Worm (Caenorhabditis elegans) whole organism, L1 larva: ENCODE data around the gene ddb-1.

ENCODE experiments used
- C04F5.9 ChIP-seq: sonication (generic microtip); optimal IDR thresholded peaks from 2 replicates; lab custom pipeline; 2016; ENCODE audit warnings: missing genetic modification characterization, missing compliant biosample characterization
- Y116A8C.19 ChIP-seq: sonication (generic microtip); optimal IDR thresholded peaks from 2 replicates; lab custom pipeline; 2016; ENCODE audit warnings: missing compliant biosample characterization, missing genetic modification characterization, borderline replicate concordance
- aha-1 ChIP-seq: fragments of 150-350 bp; optimal IDR thresholded peaks from 2 replicates; lab custom pipeline; 2014; ENCODE audit warnings: missing biosample characterization, missing genetic modification characterization
- alr-1 ChIP-seq: fragments of 200-800 bp; sonication (Bioruptor generic); optimal IDR thresholded peaks from 2 replicates; lab custom pipeline; 2018; ENCODE audit warnings: borderline replicate concordance, mild to moderate bottlenecking, missing genetic modification characterization, missing compliant biosample characterization
- aly-2 ChIP-seq: fragments of 150-350 bp; optimal IDR thresholded peaks from 2 replicates; lab custom pipeline; 2014; ENCODE audit warnings: missing biosample characterization, missing genetic modification characterization
- ceh-8 ChIP-seq: fragments of 200-800 bp; sonication (Bioruptor generic); optimal IDR thresholded peaks from 2 replicates; lab custom pipeline; 2018; ENCODE audit warnings: mild to moderate bottlenecking, missing genetic modification characterization, moderate library complexity, missing compliant biosample characterization
- ceh-90 ChIP-seq: sonication (generic microtip); optimal IDR thresholded peaks from 2 replicates; lab custom pipeline; 2016; ENCODE audit warnings: missing genetic modification characterization, missing compliant biosample characterization
- ces-1 ChIP-seq: fragments of 150-350 bp; optimal IDR thresholded peaks from 2 replicates; lab custom pipeline; 2014; ENCODE audit warnings: missing biosample characterization, missing genetic modification reagents, missing genetic modification characterization
- dpl-1 ChIP-seq, 3 experiments: fragments of 150-350 bp in 2 of 3; sonication (generic microtip) in 1 of 3; optimal IDR thresholded peaks; 2 replicates each; lab custom pipeline; 2014 to 2017; ENCODE audit warnings: missing biosample characterization in 3 of 3, missing genetic modification characterization in 3 of 3, missing genetic modification reagents in 3 of 3
- dsc-1 ChIP-seq: sonication (generic microtip); optimal IDR thresholded peaks from 2 replicates; lab custom pipeline; 2016; ENCODE audit warnings: mild to moderate bottlenecking, missing genetic modification characterization, missing compliant biosample characterization
- efl-1 ChIP-seq, 4 experiments: fragments of 150-350 bp; optimal IDR thresholded peaks in 3 of 4; peaks in 1 of 4; 1 replicate in 1 of 4; 2 replicates in 3 of 4; lab custom pipeline; 2014; ENCODE audit warnings: missing biosample characterization in 2 of 4, missing genetic modification characterization in 2 of 4, missing genetic modification reagents in 2 of 4
- efl-3 ChIP-seq: fragments of 200-800 bp; sonication (Bioruptor generic); optimal IDR thresholded peaks from 2 replicates; lab custom pipeline; 2018; ENCODE audit warnings: mild to moderate bottlenecking, missing genetic modification characterization, missing compliant biosample characterization
- egl-13 ChIP-seq: sonication (generic microtip); optimal IDR thresholded peaks from 2 replicates; lab custom pipeline; 2016; ENCODE audit warnings: missing genotype, missing genetic modification reagents, missing genetic modification characterization, missing compliant biosample characterization
- elt-2 ChIP-seq: sonication (generic microtip); optimal IDR thresholded peaks from 2 replicates; lab custom pipeline; 2016; ENCODE audit warnings: missing genetic modification characterization, mild to moderate bottlenecking, inconsistent platforms, missing compliant biosample characterization, missing genetic modification reagents
- elt-3 ChIP-seq, 6 experiments: fragments of 150-350 bp in 1 of 6; sonication (generic microtip); optimal IDR thresholded peaks; 2 replicates each; lab custom pipeline; 2017 to 2018; ENCODE audit warnings: missing biosample characterization in 6 of 6, missing genetic modification characterization in 6 of 6, inconsistent platforms in 1 of 6
- fkh-10 ChIP-seq: sonication (generic microtip); optimal IDR thresholded peaks from 2 replicates; lab custom pipeline; 2017; ENCODE audit warnings: missing biosample characterization, missing genetic modification reagents, missing genetic modification characterization
- fkh-4 ChIP-seq: sonication (generic microtip); optimal IDR thresholded peaks from 2 replicates; lab custom pipeline; 2016; ENCODE audit warnings: missing compliant biosample characterization, missing genetic modification characterization, borderline replicate concordance
- grh-1 ChIP-seq: fragments of 200-800 bp; sonication (Bioruptor generic); IDR thresholded peaks from 2 replicates; pipeline ENCODE4 v1.3.6; 2022; ENCODE audit warnings: missing genetic modification reagents, missing genetic modification characterization, missing compliant biosample characterization
- hlh-17 ChIP-seq: fragments of 200-800 bp; sonication (Bioruptor generic); optimal IDR thresholded peaks from 2 replicates; lab custom pipeline; 2018; ENCODE audit warnings: missing genetic modification characterization, mild to moderate bottlenecking, missing compliant biosample characterization, moderate library complexity, borderline replicate concordance
- hpl-2 ChIP-seq: fragments of 150-350 bp; optimal IDR thresholded peaks from 2 replicates; lab custom pipeline; 2014; ENCODE audit warnings: missing biosample characterization, missing genetic modification reagents, missing genetic modification characterization
- jun-1 ChIP-seq: fragments of 150-350 bp; optimal IDR thresholded peaks from 2 replicates; lab custom pipeline; 2014; ENCODE audit warnings: missing biosample characterization, missing genetic modification reagents, missing genetic modification characterization
- lin-14 ChIP-seq: fragments of 200-800 bp; sonication (Bioruptor generic); optimal IDR thresholded peaks from 2 replicates; lab custom pipeline; 2018; ENCODE audit warnings: mild to moderate bottlenecking, missing genetic modification characterization, moderate library complexity, missing compliant biosample characterization
- lin-35 ChIP-seq, 2 experiments: fragments of 150-350 bp; optimal IDR thresholded peaks; 2 replicates each; lab custom pipeline; 2014; ENCODE audit warnings: missing biosample characterization in 2 of 2, missing genetic modification characterization in 2 of 2, missing genetic modification reagents in 2 of 2
- lin-39 ChIP-seq: fragments of 150-350 bp; optimal IDR thresholded peaks from 2 replicates; lab custom pipeline; 2014; ENCODE audit warnings: missing biosample characterization, missing genetic modification reagents, missing genetic modification characterization
- lsy-2 ChIP-seq, 2 experiments: fragments of 150-350 bp; optimal IDR thresholded peaks; 2 replicates each; lab custom pipeline; 2014; ENCODE audit warnings: missing biosample characterization in 2 of 2, missing genetic modification characterization in 2 of 2
- mab-9 ChIP-seq: fragments of 200-800 bp; sonication (Bioruptor generic); IDR thresholded peaks from 2 replicates; pipeline ENCODE4 v1.3.6; 2022; ENCODE audit warnings: missing genetic modification reagents, missing genetic modification characterization, missing compliant biosample characterization
- mdl-1 ChIP-seq, 2 experiments: fragments of 150-350 bp; optimal IDR thresholded peaks; 2 replicates each; lab custom pipeline; 2014 to 2017; ENCODE audit warnings: missing biosample characterization in 2 of 2, missing genetic modification characterization in 2 of 2, inconsistent platforms in 1 of 2
- nhr-12 ChIP-seq: sonication (generic microtip); optimal IDR thresholded peaks from 2 replicates; lab custom pipeline; 2017; ENCODE audit warnings: missing biosample characterization, missing genetic modification characterization
- nhr-20 ChIP-seq: sonication (generic microtip); optimal IDR thresholded peaks from 2 replicates; lab custom pipeline; 2016; ENCODE audit warnings: mild to moderate bottlenecking, missing genetic modification characterization, missing compliant biosample characterization
- nhr-237 ChIP-seq: fragments of 150-350 bp; optimal IDR thresholded peaks from 2 replicates; lab custom pipeline; 2014; ENCODE audit warnings: missing biosample characterization, missing genetic modification characterization
- nhr-28 ChIP-seq: fragments of 150-350 bp; optimal IDR thresholded peaks from 2 replicates; lab custom pipeline; 2014; ENCODE audit warnings: missing biosample characterization, missing genetic modification characterization
- nhr-47 ChIP-seq: sonication (generic microtip); optimal IDR thresholded peaks from 2 replicates; lab custom pipeline; 2016; ENCODE audit warnings: mild to moderate bottlenecking, missing genetic modification characterization, moderate library complexity, missing compliant biosample characterization
- nhr-76 ChIP-seq: sonication (generic microtip); optimal IDR thresholded peaks from 2 replicates; lab custom pipeline; 2017; ENCODE audit warnings: missing biosample characterization, missing genetic modification characterization
- nhr-77 ChIP-seq: fragments of 150-350 bp; optimal IDR thresholded peaks from 2 replicates; lab custom pipeline; 2014; ENCODE audit warnings: missing biosample characterization, missing genetic modification characterization
- nhr-84 ChIP-seq: sonication (generic microtip); optimal IDR thresholded peaks from 2 replicates; lab custom pipeline; 2017; ENCODE audit warnings: missing biosample characterization, missing genetic modification characterization
- nhr-85 ChIP-seq: sonication (generic microtip); peaks from one replicate; lab custom pipeline; 2016; ENCODE audit warnings: missing genetic modification characterization, inconsistent platforms, missing compliant biosample characterization
- pag-3 ChIP-seq: sonication (generic microtip); optimal IDR thresholded peaks from 2 replicates; lab custom pipeline; 2017; ENCODE audit warnings: missing genetic modification characterization, mild to moderate bottlenecking, missing compliant biosample characterization, antibody characterized with exemption, borderline replicate concordance; ENCODE audit not compliant: insufficient read depth
- pax-3 ChIP-seq: fragments of 200-800 bp; sonication (Bioruptor generic); optimal IDR thresholded peaks from 2 replicates; lab custom pipeline; 2018; ENCODE audit warnings: mild to moderate bottlenecking, missing genetic modification characterization, moderate library complexity, missing compliant biosample characterization
- rnt-1 ChIP-seq: sonication (generic microtip); optimal IDR thresholded peaks from 2 replicates; lab custom pipeline; 2016; ENCODE audit warnings: mild to moderate bottlenecking, missing genetic modification characterization, moderate library complexity, missing compliant biosample characterization
- skn-1 ChIP-seq: fragments of 150-350 bp; optimal IDR thresholded peaks from 2 replicates; lab custom pipeline; 2014; ENCODE audit warnings: missing biosample characterization, missing genetic modification characterization
- snpc-4 ChIP-seq: fragments of 150-350 bp; optimal IDR thresholded peaks from 2 replicates; lab custom pipeline; 2014; ENCODE audit warnings: missing biosample characterization, missing genetic modification characterization
- snu-23 ChIP-seq: sonication (generic microtip); optimal IDR thresholded peaks from 2 replicates; lab custom pipeline; 2016; ENCODE audit warnings: missing genetic modification characterization, missing compliant biosample characterization
- sptf-1 ChIP-seq: fragments of 150-350 bp; optimal IDR thresholded peaks from 2 replicates; lab custom pipeline; 2014; ENCODE audit warnings: missing biosample characterization, missing genetic modification characterization
- sup-37 ChIP-seq: fragments of 200-800 bp; sonication (Bioruptor generic); optimal IDR thresholded peaks from 2 replicates; lab custom pipeline; 2018; ENCODE audit warnings: mild to moderate bottlenecking, missing genetic modification characterization, missing compliant biosample characterization
- tlp-1 ChIP-seq: fragments of 150-350 bp; optimal IDR thresholded peaks from 2 replicates; lab custom pipeline; 2014; ENCODE audit warnings: missing biosample characterization, missing genetic modification characterization
- unc-30 ChIP-seq: sonication (generic microtip); optimal IDR thresholded peaks from 2 replicates; lab custom pipeline; 2017; ENCODE audit warnings: missing biosample characterization, missing genetic modification characterization
- unc-86 ChIP-seq: sonication (generic microtip); optimal IDR thresholded peaks from 2 replicates; lab custom pipeline; 2016; ENCODE audit warnings: missing genetic modification characterization, missing compliant biosample characterization
- unc-98 ChIP-seq: fragments of 200-800 bp; sonication (Bioruptor generic); IDR thresholded peaks from 2 replicates; pipeline ENCODE4 v1.3.6; 2022; ENCODE audit warnings: missing genetic modification characterization, missing compliant biosample characterization
- vab-15 ChIP-seq: sonication (generic microtip); optimal IDR thresholded peaks from 2 replicates; lab custom pipeline; 2017; ENCODE audit warnings: missing genotype, mild to moderate bottlenecking, missing genetic modification characterization, missing compliant biosample characterization
- xbp-1 ChIP-seq: sonication (generic microtip); optimal IDR thresholded peaks from 2 replicates; lab custom pipeline; 2016; ENCODE audit warnings: missing genetic modification characterization, missing compliant biosample characterization
- ztf-11 ChIP-seq, 2 experiments: sonication (generic microtip); optimal IDR thresholded peaks; 2 replicates each; lab custom pipeline; 2016 to 2017; ENCODE audit warnings: missing genetic modification characterization in 2 of 2, missing biosample characterization in 1 of 2, missing compliant biosample characterization in 1 of 2

ddb-1 gene

ce11 chrIV:12078907-12079523, 42.0 kb downstream of the ddb-1 start, which contains the start of gene lex-1 (continued):
- TF ChIP-seq nhr-20 (peak; percentile 38), jun-1 (tag; lab: Kevin White, UChicago) (no peak), tlp-1 (tag; lab: Kevin White, UChicago) (no peak), nhr-85 (tag; lab: Kevin White, UChicago) (no peak), fkh-10 (no peak), sptf-1 (no peak), pax-3 (no peak), nhr-12 (tag; lab: Kevin White, UChicago) (no peak), xbp-1 (tag; lab: Kevin White, UChicago) (peak; percentile 36), egl-13 (no peak), nhr-237 (no peak), lin-35 (GFP tag; optimal IDR thresholded peaks at IDR 0.05; lab: Kevin White, UChicago) (peak; percentile 80 to 92), nhr-47 (tag; lab: Kevin White, UChicago) (peak; percentile 6), hlh-17 (no peak), lin-39 (tag; lab: Kevin White, UChicago) (no peak), skn-1 (tag; lab: Kevin White, UChicago) (peak; percentile 37), aha-1 (tag; lab: Kevin White, UChicago) (no peak), efl-1 (optimal IDR thresholded peaks at IDR 0.05; lab: Kevin White, UChicago) (peak; percentile 18 to 79), efl-1 (GFP tag; optimal IDR thresholded peaks at IDR 0.05 in 1 of 2; lab: Kevin White, UChicago) (peak; percentile 85 to 98), unc-98 (GFP tag; lab: Robert Waterston, UW) (no peak), nhr-84 (no peak), aly-2 (tag; lab: Kevin White, UChicago) (no peak), unc-86 (tag; lab: Kevin White, UChicago) (no peak), nhr-28 (tag; lab: Kevin White, UChicago) (no peak), snu-23 (GFP tag; lab: Kevin White, UChicago) (peak; percentile 55), mab-9 (GFP tag; lab: Robert Waterston, UW) (no peak), unc-30 (tag; lab: Kevin White, UChicago) (no peak), ces-1 (no peak), mdl-1 (tag; optimal IDR thresholded peaks at IDR 0.05; lab: Kevin White, UChicago) (peak in 1 of 2 experiments; percentile 76), vab-15 (no peak), alr-1 (tag; lab: Kevin White, UChicago) (no peak), lsy-2 (tag; optimal IDR thresholded peaks at IDR 0.05; lab: Kevin White, UChicago) (peak; percentile 29 to 72), snpc-4 (tag; lab: Kevin White, UChicago) (no peak), nhr-77 (tag; lab: Kevin White, UChicago) (no peak), pag-3 (tag; lab: Kevin White, UChicago) (no peak), fkh-4 (tag; lab: Kevin White, UChicago) (no peak), hpl-2 (no peak), C04F5.9 (tag; lab: Kevin White, UChicago) (peak; percentile 14), elt-2 (no peak), lin-14 (GFP tag; lab: Kevin White, UChicago) (peak; percentile 40), sup-37 (GFP tag; lab: Kevin White, UChicago) (no peak), ceh-90 (tag; lab: Kevin White, UChicago) (no peak), grh-1 (no peak), dpl-1 (GFP tag; optimal IDR thresholded peaks at IDR 0.05; lab: Kevin White, UChicago) (peak; percentile 61 to 86 (median 80)), Y116A8C.19 (tag; lab: Kevin White, UChicago) (no peak), elt-3 (tag; optimal IDR thresholded peaks at IDR 0.05; lab: Kevin White, UChicago) (no peak), efl-3 (GFP tag; lab: Kevin White, UChicago) (no peak), ceh-8 (GFP tag; lab: Kevin White, UChicago) (no peak), ztf-11 (tag; optimal IDR thresholded peaks at IDR 0.05; lab: Kevin White, UChicago) (no peak), nhr-76 (no peak), rnt-1 (no peak), dsc-1 (tag; lab: Kevin White, UChicago) (no peak)
